Fruit fly (Drosophila melanogaster) whole organism, embryonic: ENCODE data around the gene CG43167.

ENCODE experiments used
- CG13424 ChIP-seq: fragments of 200-800 bp; sonication (Bioruptor generic); optimal IDR thresholded peaks from 2 replicates; lab custom pipeline; 2019; ENCODE audit warnings: missing biosample characterization, mild to moderate bottlenecking, missing genetic modification characterization, moderate library complexity
- CG16813 ChIP-seq: fragments of 200-800 bp; sonication (Bioruptor generic); IDR thresholded peaks from 3 replicates; pipeline ENCODE4 v1.3.6; 2022; ENCODE audit warnings: missing biosample characterization, missing genetic modification characterization; ENCODE audit not compliant: partially characterized antibody
- CG16815 ChIP-seq: fragments of 200-800 bp; sonication (Bioruptor generic); optimal IDR thresholded peaks from 3 replicates; lab custom pipeline; 2017; ENCODE audit warnings: missing biosample characterization, mild to moderate bottlenecking, missing genetic modification characterization
- CG17385 ChIP-seq: fragments of 200-800 bp; sonication (Bioruptor generic); optimal IDR thresholded peaks from 3 replicates; lab custom pipeline; 2018; ENCODE audit warnings: missing biosample characterization, mild to moderate bottlenecking, missing genetic modification characterization
- CG17802 ChIP-seq: fragments of 200-800 bp; sonication (Bioruptor generic); optimal IDR thresholded peaks from 2 replicates; lab custom pipeline; 2018; ENCODE audit warnings: missing biosample characterization, mild to moderate bottlenecking, missing genetic modification characterization, moderate library complexity
- CG18262 ChIP-seq: fragments of 200-800 bp; optimal IDR thresholded peaks from 3 replicates; lab custom pipeline; 2019; ENCODE audit warnings: missing biosample characterization, mild to moderate bottlenecking, missing genetic modification characterization, moderate library complexity
- CG18599 ChIP-seq: fragments of 200-800 bp; sonication (Bioruptor generic); optimal IDR thresholded peaks from 3 replicates; lab custom pipeline; 2017; ENCODE audit warnings: missing biosample characterization, missing genetic modification characterization, mild to moderate bottlenecking, moderate library complexity, missing genetic modification reagents
- CG2875 ChIP-seq: fragments of 200-800 bp; sonication (Bioruptor generic); optimal IDR thresholded peaks from 2 replicates; lab custom pipeline; 2017; ENCODE audit warnings: missing biosample characterization, mild to moderate bottlenecking, missing genetic modification characterization, missing genetic modification reagents
- CG6272 ChIP-seq: fragments of 200-800 bp; sonication (Bioruptor generic); IDR thresholded peaks from 2 replicates; pipeline ENCODE4 v1.3.6; 2022; ENCODE audit warnings: missing biosample characterization, missing genetic modification characterization
- CG8478 ChIP-seq: fragments of >200 bp; optimal IDR thresholded peaks from 2 replicates; lab custom pipeline; 2018
- CG9727 ChIP-seq: fragments of 200-800 bp; sonication (Bioruptor generic); optimal IDR thresholded peaks from 3 replicates; lab custom pipeline; 2017; ENCODE audit warnings: missing biosample characterization, mild to moderate bottlenecking, missing genetic modification characterization
- CTCF ChIP-seq: fragments of 200-800 bp; sonication (Bioruptor generic); optimal IDR thresholded peaks from 2 replicates; lab custom pipeline; 2017; ENCODE audit warnings: missing biosample characterization, mild to moderate bottlenecking, missing genetic modification characterization, moderate library complexity
- D19B ChIP-seq: fragments of 200-800 bp; sonication (Bioruptor generic); optimal IDR thresholded peaks from 2 replicates; lab custom pipeline; 2017; ENCODE audit warnings: missing biosample characterization, mild to moderate bottlenecking, missing genetic modification characterization
- Deaf1 ChIP-seq: fragments of 200-800 bp; optimal IDR thresholded peaks from 3 replicates; lab custom pipeline; 2019; ENCODE audit warnings: missing biosample characterization, mild to moderate bottlenecking, missing genetic modification characterization, moderate library complexity
- Dip3 ChIP-seq: fragments of 200-800 bp; sonication (Bioruptor generic); optimal IDR thresholded peaks from 3 replicates; lab custom pipeline; 2016; ENCODE audit warnings: missing biosample characterization, missing genetic modification characterization
- Ets97D ChIP-seq: fragments of 200-800 bp; sonication (Bioruptor generic); optimal IDR thresholded peaks from 3 replicates; lab custom pipeline; 2016; ENCODE audit warnings: missing biosample characterization, missing genetic modification characterization
- HLH54F ChIP-seq: fragments of 200-800 bp; sonication (Bioruptor generic); optimal IDR thresholded peaks from 3 replicates; lab custom pipeline; 2016; ENCODE audit warnings: missing biosample characterization, missing genetic modification characterization
- Lim3 ChIP-seq: fragments of 200-800 bp; sonication (Bioruptor generic); IDR thresholded peaks from 2 replicates; pipeline ENCODE4 v1.3.6; 2022; ENCODE audit warnings: missing biosample characterization, missing genetic modification characterization
- NC2β ChIP-seq: fragments of 200-800 bp; sonication (Bioruptor generic); optimal IDR thresholded peaks from 2 replicates; lab custom pipeline; 2016; ENCODE audit warnings: missing biosample characterization, missing genetic modification characterization
- Poxn ChIP-seq: fragments of 200-800 bp; sonication (Bioruptor generic); IDR thresholded peaks from 2 replicates; pipeline ENCODE4 v1.3.6; 2022; ENCODE audit warnings: missing biosample characterization, missing genetic modification characterization
- Scr ChIP-seq: fragments of 200-800 bp; sonication (Bioruptor generic); IDR thresholded peaks from 2 replicates; pipeline ENCODE4 v1.3.6; 2022; ENCODE audit warnings: missing biosample characterization, missing genetic modification characterization; ENCODE audit not compliant: partially characterized antibody
- Spps ChIP-seq: fragments of 200-800 bp; sonication (Bioruptor generic); optimal IDR thresholded peaks from 2 replicates; lab custom pipeline; 2018; ENCODE audit warnings: missing biosample characterization, mild to moderate bottlenecking, missing genetic modification characterization
- Sry-β ChIP-seq: fragments of 200-800 bp; sonication (Bioruptor generic); optimal IDR thresholded peaks from 2 replicates; lab custom pipeline; 2018; ENCODE audit warnings: missing biosample characterization, mild to moderate bottlenecking, missing genetic modification characterization, moderate library complexity
- Usf ChIP-seq: fragments of 200-800 bp; sonication (Bioruptor generic); optimal IDR thresholded peaks from 2 replicates; lab custom pipeline; 2017; ENCODE audit warnings: missing genotype, missing biosample characterization, missing genetic modification characterization
- YL-1 ChIP-seq: fragments of 200-800 bp; sonication (Bioruptor generic); optimal IDR thresholded peaks from 3 replicates; lab custom pipeline; 2017; ENCODE audit warnings: missing biosample characterization, mild to moderate bottlenecking, missing genetic modification characterization
- aop ChIP-seq: fragments of 200-800 bp; sonication (Bioruptor generic); IDR thresholded peaks from 2 replicates; pipeline ENCODE4 v1.3.6; 2022; ENCODE audit warnings: missing biosample characterization, missing genetic modification characterization
- ara ChIP-seq: fragments of 200-800 bp; sonication (Bioruptor generic); IDR thresholded peaks from 2 replicates; pipeline ENCODE4 v1.3.6; 2022; ENCODE audit warnings: missing biosample characterization, missing genetic modification characterization
- cad ChIP-seq: fragments of >200 bp; optimal IDR thresholded peaks from 2 replicates; lab custom pipeline; 2017; ENCODE audit warnings: missing biosample characterization, missing genetic modification characterization
- caup ChIP-seq: fragments of 200-800 bp; sonication (Bioruptor generic); optimal IDR thresholded peaks from 3 replicates; lab custom pipeline; 2017; ENCODE audit warnings: missing biosample characterization, mild to moderate bottlenecking, missing genetic modification characterization, moderate library complexity; ENCODE audit not compliant: severe bottlenecking
- cwo ChIP-seq: fragments of 200-800 bp; sonication (Bioruptor generic); optimal IDR thresholded peaks from 3 replicates; lab custom pipeline; 2017; ENCODE audit warnings: missing biosample characterization, missing genetic modification characterization, mild to moderate bottlenecking, moderate library complexity, missing genetic modification reagents
- esg ChIP-seq: fragments of 200-800 bp; sonication (Bioruptor generic); conservative IDR thresholded peaks from 2 replicates; pipeline ENCODE4 v1.3.6; 2022; ENCODE audit warnings: missing biosample characterization, missing genetic modification characterization
- fd102C ChIP-seq: fragments of 200-800 bp; sonication (Bioruptor generic); optimal IDR thresholded peaks from 2 replicates; lab custom pipeline; 2018; ENCODE audit warnings: missing biosample characterization, mild to moderate bottlenecking, missing genetic modification characterization, moderate library complexity
- gt ChIP-seq: fragments of 200-800 bp; sonication (Bioruptor generic); IDR thresholded peaks from 2 replicates; pipeline ENCODE4 v1.3.6; 2022; ENCODE audit warnings: missing biosample characterization, missing genetic modification characterization
- hth ChIP-seq: fragments of >200 bp; optimal IDR thresholded peaks from 2 replicates; lab custom pipeline; 2017; ENCODE audit warnings: inconsistent platforms
- jigr1 ChIP-seq: fragments of 200-800 bp; sonication (Bioruptor generic); IDR thresholded peaks from 3 replicates; pipeline ENCODE4 v1.3.6; 2022; ENCODE audit warnings: missing biosample characterization, missing genetic modification characterization
- lov ChIP-seq, 2 experiments: fragments of 200-800 bp in 1 of 2; fragments of >200 bp in 1 of 2; sonication (Bioruptor generic) in 1 of 2; IDR thresholded peaks in 1 of 2; optimal IDR thresholded peaks in 1 of 2; 2 replicates in 1 of 2; 3 replicates in 1 of 2; pipeline versions ENCODE4 v1.3.6 to Lab custom; 2017 to 2022; ENCODE audit warnings: missing biosample characterization in 1 of 2, missing genetic modification characterization in 1 of 2
- luna ChIP-seq: fragments of 200-800 bp; sonication (Bioruptor generic); optimal IDR thresholded peaks from 2 replicates; lab custom pipeline; 2016; ENCODE audit warnings: missing biosample characterization, missing genetic modification characterization
- nerfin-1 ChIP-seq: fragments of 200-800 bp; sonication (Bioruptor generic); optimal IDR thresholded peaks from 3 replicates; lab custom pipeline; 2019; ENCODE audit warnings: missing biosample characterization, mild to moderate bottlenecking, missing genetic modification characterization, moderate library complexity
- pros ChIP-seq: fragments of 200-800 bp; sonication (Bioruptor generic); optimal IDR thresholded peaks from 3 replicates; lab custom pipeline; 2019; ENCODE audit warnings: missing biosample characterization, mild to moderate bottlenecking, missing genetic modification characterization, moderate library complexity
- ranshi ChIP-seq: fragments of 200-800 bp; sonication (Bioruptor generic); IDR thresholded peaks from 2 replicates; pipeline ENCODE4 v1.3.6; 2022; ENCODE audit warnings: missing biosample characterization, missing genetic modification characterization
- row ChIP-seq: fragments of 200-800 bp; sonication (Bioruptor generic); IDR thresholded peaks from 3 replicates; pipeline ENCODE4 v1.3.6; 2022; ENCODE audit warnings: missing biosample characterization, missing genetic modification characterization
- schlank ChIP-seq: fragments of 200-800 bp; sonication (Bioruptor generic); optimal IDR thresholded peaks from 2 replicates; lab custom pipeline; 2018; ENCODE audit warnings: missing biosample characterization, mild to moderate bottlenecking, missing genetic modification characterization
- sens ChIP-seq: fragments of 200-800 bp; sonication (Bioruptor generic); peaks from one replicate; lab custom pipeline; 2016; ENCODE audit warnings: missing biosample characterization, missing genetic modification characterization
- sisA ChIP-seq: fragments of 200-800 bp; sonication (Bioruptor generic); IDR thresholded peaks from 2 replicates; pipeline ENCODE4 v1.3.6; 2022; ENCODE audit warnings: missing biosample characterization, missing genetic modification characterization
- so ChIP-seq: fragments of 200-800 bp; sonication (Bioruptor generic); IDR thresholded peaks from 3 replicates; pipeline ENCODE4 v1.3.6; 2022; ENCODE audit warnings: missing biosample characterization, missing genetic modification characterization
- sqz ChIP-seq: fragments of 200-800 bp; sonication (Bioruptor generic); optimal IDR thresholded peaks from 3 replicates; lab custom pipeline; 2018; ENCODE audit warnings: missing biosample characterization, mild to moderate bottlenecking, missing genetic modification characterization
- zfh2 ChIP-seq: fragments of 200-800 bp; sonication (Bioruptor generic); optimal IDR thresholded peaks from 2 replicates; lab custom pipeline; 2016; ENCODE audit warnings: missing biosample characterization, missing genetic modification characterization

CG43167 gene

DNA sequence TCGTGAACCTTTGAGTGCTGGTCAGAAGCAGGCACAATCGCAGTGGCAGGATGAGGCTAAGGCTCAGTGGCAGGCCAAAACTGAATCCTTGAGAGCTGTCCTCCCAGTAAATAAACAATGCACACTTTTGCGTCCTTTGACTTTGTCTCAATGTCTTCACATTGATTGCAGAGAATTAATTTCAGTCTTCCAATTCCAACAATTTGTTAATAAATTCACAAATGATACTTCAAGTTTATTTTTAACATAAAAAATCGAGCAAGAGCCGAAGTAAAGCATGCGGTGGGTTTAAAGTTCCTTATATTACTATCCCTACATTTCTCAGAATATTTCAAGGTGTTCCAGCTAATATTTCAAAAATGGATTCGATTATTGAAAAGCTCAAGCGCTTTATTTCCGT, at the start of gene CG43167:
CG43167 (plus strand) TSS at position 301 of the 400 bp plus-strand sequence.
- no peak for TF ChIP-seq gt (GFP tag; lab: Robert Waterston, UW)
- TF ChIP-seq CG16815 (GFP tag; lab: Kevin White, UChicago), result no peak
- TF ChIP-seq hth (lab: Kevin White, UChicago), result no peak
- no peak for TF ChIP-seq jigr1 (GFP tag; lab: Robert Waterston, UW)
- no peak for TF ChIP-seq HLH54F (GFP tag; lab: Kevin White, UChicago)
- TF ChIP-seq cwo (GFP tag; lab: Kevin White, UChicago), result no peak
- TF ChIP-seq Ets97D (GFP tag; lab: Kevin White, UChicago), result no peak
- no peak for TF ChIP-seq zfh2 (GFP tag; lab: Kevin White, UChicago)
- TF ChIP-seq ara (GFP tag; lab: Robert Waterston, UW), result no peak

DNA sequence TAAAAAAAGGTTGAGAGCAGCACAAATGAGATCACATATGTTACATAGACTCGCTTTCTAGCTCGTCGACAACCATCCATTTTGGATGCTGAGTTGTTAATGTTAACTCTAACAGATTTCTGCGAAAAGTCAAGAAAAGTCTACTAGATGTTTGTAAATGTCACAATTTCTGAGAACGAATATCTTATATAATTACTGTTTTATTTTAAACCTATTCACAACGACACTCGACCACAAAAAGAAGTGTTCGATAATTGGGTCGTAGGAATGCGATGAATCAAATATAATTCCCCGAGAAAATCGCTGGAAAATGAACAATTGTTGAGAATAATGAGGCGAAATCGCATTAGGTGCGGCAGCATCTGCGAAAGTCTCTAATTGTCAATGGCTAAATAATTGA, 45.5 kb upstream of the CG43167 start, which contains the start of gene spag4:
spag4 (minus strand) TSS at position 101 of the 400 bp plus-strand sequence.
- TF ChIP-seq sqz (GFP tag; lab: Kevin White, UChicago), result no peak
- no peak for TF ChIP-seq CG13424 (tag; lab: Kevin White, UChicago)
- TF ChIP-seq CG16813 (GFP tag; lab: Robert Waterston, UW), result no peak
- TF ChIP-seq Usf (GFP tag; lab: Kevin White, UChicago), result no peak
- TF ChIP-seq pros (GFP tag; lab: Kevin White, UChicago), result no peak
- no peak for TF ChIP-seq CG2875 (GFP tag; lab: Kevin White, UChicago)
- TF ChIP-seq NC2β (GFP tag; lab: Kevin White, UChicago), result no peak
- TF ChIP-seq D19B, result no peak
- TF ChIP-seq cad, result no peak
- no peak for TF ChIP-seq CG6272 (GFP tag; lab: Robert Waterston, UW)
- no peak for TF ChIP-seq Sry-β (GFP tag; lab: Kevin White, UChicago)
- TF ChIP-seq esg (GFP tag; lab: Robert Waterston, UW), result no peak

- no peak for TF ChIP-seq schlank (tag; lab: Kevin White, UChicago)
- TF ChIP-seq CTCF (GFP tag; lab: Kevin White, UChicago), result peak; percentile 68
- TF ChIP-seq, all 482 proteins: peak for 1
Observed at dm6 chr2L:11624190-11624589, 33.0 kb upstream of the CG43167 start.

DNA sequence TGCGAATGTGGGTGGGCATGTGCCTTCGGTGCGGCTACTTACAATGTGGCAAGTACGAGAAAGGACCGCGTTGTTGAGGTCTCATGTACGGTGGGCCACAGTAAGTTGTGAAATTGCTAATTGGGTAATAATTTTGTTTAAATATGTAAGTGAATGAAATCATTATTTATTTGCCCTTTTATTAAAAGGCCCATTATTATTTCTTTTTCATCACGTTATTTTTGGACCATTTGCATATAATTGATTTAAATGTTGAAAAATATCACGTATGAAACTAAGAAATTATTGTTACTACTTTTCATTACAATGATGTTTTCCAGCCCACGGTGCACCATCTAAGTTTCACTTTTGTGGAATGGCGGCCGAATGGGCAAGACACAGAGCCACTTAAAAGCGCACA, 28.9 kb upstream of the CG43167 start:
- no peak for TF ChIP-seq CG8478
- peak; percentile 35 for TF ChIP-seq sens (GFP tag; lab: Kevin White, UChicago)
- TF ChIP-seq CG18262 (tag; lab: Kevin White, UChicago), result no peak
- TF ChIP-seq nerfin-1 (tag; lab: Kevin White, UChicago), result no peak
- no peak for TF ChIP-seq fd102C
- no peak for TF ChIP-seq Spps (tag; lab: Kevin White, UChicago)
- no peak for TF ChIP-seq so (GFP tag; lab: Robert Waterston, UW)
- no peak for TF ChIP-seq Scr (GFP tag; lab: Robert Waterston, UW)
- TF ChIP-seq Lim3 (GFP tag; lab: Robert Waterston, UW), result no peak
- peak; percentile 68 for TF ChIP-seq CG18599
- TF ChIP-seq row (GFP tag; lab: Robert Waterston, UW), result no peak; the same call in 2 of the 3 replicates
- TF ChIP-seq CG17802 (tag; lab: Kevin White, UChicago), result no peak
- TF ChIP-seq ranshi (GFP tag; lab: Robert Waterston, UW), result 0 out of 2 replicates have a peak, but pooled peaks have one; percentile 17
- no peak for TF ChIP-seq Poxn
- peak; percentile 37 for TF ChIP-seq caup (GFP tag; lab: Kevin White, UChicago)
- TF ChIP-seq lov (optimal IDR thresholded peaks at IDR 0.05; lab: Kevin White, UChicago), result no peak
- TF ChIP-seq lov (GFP tag; IDR thresholded peaks at IDR 0.05; lab: Robert Waterston, UW), result no peak
- TF ChIP-seq CG16813 (GFP tag; lab: Robert Waterston, UW), result no peak
- TF ChIP-seq aop (GFP tag; lab: Robert Waterston, UW), result no peak
- peak; percentile 0 for TF ChIP-seq CG17385 (GFP tag; lab: Kevin White, UChicago)
- no peak for TF ChIP-seq YL-1 (GFP tag; lab: Kevin White, UChicago)
- peak; percentile 2 for TF ChIP-seq CG9727
- TF ChIP-seq Dip3 (GFP tag; lab: Kevin White, UChicago), result no peak
- TF ChIP-seq Deaf1, result peak; percentile 14
- no peak for TF ChIP-seq luna
- TF ChIP-seq sisA (GFP tag; lab: Robert Waterston, UW), result no peak
